Fruit fly (Drosophila melanogaster) whole organism, embryonic: ENCODE results near the gene CG9674.
A peak's percentile ranks its signal among the peaks of the same experiment; 100 is the strongest.

Experiments
- CG12071 ChIP-seq: fragments of 200-800 bp; sonication (Bioruptor generic); optimal IDR thresholded peaks from 3 replicates; lab custom pipeline; 2018; ENCODE audit warnings: missing biosample characterization, mild to moderate bottlenecking, missing genetic modification characterization
- CG1233 ChIP-seq: fragments of 200-800 bp; sonication (Bioruptor generic); optimal IDR thresholded peaks from 4 replicates; lab custom pipeline; 2018; ENCODE audit warnings: missing biosample characterization, mild to moderate bottlenecking, missing genetic modification characterization
- CG13296 ChIP-seq: fragments of 200-800 bp; sonication (Bioruptor generic); optimal IDR thresholded peaks from 3 replicates; lab custom pipeline; 2018; ENCODE audit warnings: missing biosample characterization, mild to moderate bottlenecking, missing genetic modification characterization
- CG13624 ChIP-seq: fragments of 200-800 bp; sonication (Bioruptor generic); optimal IDR thresholded peaks from 2 replicates; lab custom pipeline; 2016; ENCODE audit warnings: missing biosample characterization, missing genetic modification characterization
- CG15269 ChIP-seq: fragments of 200-800 bp; sonication (Bioruptor generic); optimal IDR thresholded peaks from 2 replicates; lab custom pipeline; 2018; ENCODE audit warnings: missing biosample characterization, mild to moderate bottlenecking, missing genetic modification characterization, moderate library complexity
- CG15696 ChIP-seq: fragments of 200-800 bp; sonication (Bioruptor generic); optimal IDR thresholded peaks from 2 replicates; lab custom pipeline; 2019; ENCODE audit warnings: missing biosample characterization, mild to moderate bottlenecking, missing genetic modification characterization, moderate library complexity
- CG1647 ChIP-seq: fragments of 200-800 bp; sonication (Bioruptor generic); optimal IDR thresholded peaks from 3 replicates; lab custom pipeline; 2016; ENCODE audit warnings: missing biosample characterization, missing genetic modification characterization
- CG17361 ChIP-seq: fragments of 200-800 bp; sonication (Bioruptor generic); IDR thresholded peaks from 3 replicates; pipeline ENCODE4 v1.3.6; 2022; ENCODE audit warnings: missing biosample characterization, missing genetic modification characterization
- CG17912 ChIP-seq: fragments of 200-800 bp; sonication (Bioruptor generic); optimal IDR thresholded peaks from 2 replicates; lab custom pipeline; 2018; ENCODE audit warnings: missing biosample characterization, mild to moderate bottlenecking, missing genetic modification characterization
- CG18011 ChIP-seq: fragments of 200-800 bp; sonication (Bioruptor generic); optimal IDR thresholded peaks from 2 replicates; lab custom pipeline; 2017; ENCODE audit warnings: missing biosample characterization, missing genetic modification characterization, mild to moderate bottlenecking, moderate library complexity, missing genotype
- CG2889 ChIP-seq: fragments of 200-800 bp; sonication (Bioruptor generic); IDR thresholded peaks from 3 replicates; pipeline ENCODE4 v1.3.6; 2022; ENCODE audit warnings: missing biosample characterization, missing genetic modification characterization
- CG30020 ChIP-seq: fragments of 200-800 bp; optimal IDR thresholded peaks from 2 replicates; lab custom pipeline; 2019; ENCODE audit warnings: missing biosample characterization, mild to moderate bottlenecking, missing genetic modification characterization, moderate library complexity
- CG34224 ChIP-seq: fragments of 200-800 bp; sonication (Bioruptor generic); IDR thresholded peaks from 3 replicates; pipeline ENCODE4 v1.3.6; 2022; ENCODE audit warnings: missing biosample characterization, missing genetic modification characterization; ENCODE audit not compliant: partially characterized antibody
- CG34376 ChIP-seq: fragments of 200-800 bp; sonication (Bioruptor generic); optimal IDR thresholded peaks from 2 replicates; lab custom pipeline; 2018; ENCODE audit warnings: missing biosample characterization, mild to moderate bottlenecking, missing genetic modification characterization
- CG42726 ChIP-seq: fragments of 200-800 bp; sonication (Bioruptor generic); IDR thresholded peaks from 2 replicates; pipeline ENCODE4 v1.3.6; 2022; ENCODE audit warnings: missing biosample characterization, missing genetic modification characterization; ENCODE audit not compliant: partially characterized antibody
- CG4282 ChIP-seq: fragments of 200-800 bp; sonication (Bioruptor generic); optimal IDR thresholded peaks from 2 replicates; lab custom pipeline; 2016; ENCODE audit warnings: missing biosample characterization, missing genetic modification characterization
- CG4854 ChIP-seq: fragments of 200-800 bp; sonication (Bioruptor generic); optimal IDR thresholded peaks from 2 replicates; lab custom pipeline; 2016; ENCODE audit warnings: missing biosample characterization, missing genetic modification characterization, inconsistent platforms
- CG7357 ChIP-seq: fragments of 200-800 bp; sonication (Bioruptor generic); IDR thresholded peaks from 3 replicates; pipeline ENCODE4 v1.3.6; 2022; ENCODE audit warnings: missing biosample characterization, missing genetic modification characterization
- CG7839 ChIP-seq: fragments of 200-800 bp; sonication (Bioruptor generic); optimal IDR thresholded peaks from 3 replicates; lab custom pipeline; 2018; ENCODE audit warnings: missing biosample characterization, mild to moderate bottlenecking, missing genetic modification characterization, moderate library complexity
- CG9817 ChIP-seq: fragments of 200-800 bp; sonication (Bioruptor generic); optimal IDR thresholded peaks from 2 replicates; lab custom pipeline; 2018; ENCODE audit warnings: missing biosample characterization, mild to moderate bottlenecking, missing genetic modification characterization, moderate library complexity
- Dll ChIP-seq: fragments of 200-800 bp; sonication (Bioruptor generic); IDR thresholded peaks from 4 replicates; pipeline ENCODE4 v1.3.6; 2022; ENCODE audit warnings: missing biosample characterization, missing genetic modification characterization; ENCODE audit not compliant: partially characterized antibody
- Fer3 ChIP-seq: fragments of 200-800 bp; sonication (Bioruptor generic); optimal IDR thresholded peaks from 2 replicates; lab custom pipeline; 2018; ENCODE audit warnings: missing biosample characterization, mild to moderate bottlenecking, missing genetic modification characterization, moderate library complexity
- HLH3B ChIP-seq: fragments of 200-800 bp; sonication (Bioruptor generic); IDR thresholded peaks from 2 replicates; pipeline ENCODE4 v1.3.6; 2022; ENCODE audit warnings: missing biosample characterization, missing genetic modification characterization
- Hmx ChIP-seq: fragments of 200-800 bp; sonication (Bioruptor generic); optimal IDR thresholded peaks from 2 replicates; lab custom pipeline; 2016; ENCODE audit warnings: missing biosample characterization, missing genetic modification characterization
- Hr39 ChIP-seq: fragments of >200 bp; optimal IDR thresholded peaks from 2 replicates; lab custom pipeline; 2017
- MTF-1 ChIP-seq: fragments of 200-800 bp; sonication (Bioruptor generic); optimal IDR thresholded peaks from 2 replicates; lab custom pipeline; 2018; ENCODE audit warnings: missing biosample characterization, mild to moderate bottlenecking, missing genetic modification characterization, borderline replicate concordance
- Max ChIP-seq: fragments of 200-800 bp; sonication (Bioruptor generic); optimal IDR thresholded peaks from 2 replicates; lab custom pipeline; 2016; ENCODE audit warnings: missing biosample characterization, mild to moderate bottlenecking, missing genetic modification characterization
- NK7.1 ChIP-seq: fragments of 200-800 bp; sonication (Bioruptor generic); optimal IDR thresholded peaks from 3 replicates; lab custom pipeline; 2016; ENCODE audit warnings: missing biosample characterization, missing genetic modification characterization
- Sin3A ChIP-seq: fragments of >200 bp; optimal IDR thresholded peaks from 2 replicates; lab custom pipeline; 2018
- Taf1 ChIP-seq: fragments of 200-800 bp; sonication (Bioruptor generic); IDR thresholded peaks from 2 replicates; pipeline ENCODE4 v1.3.6; 2022; ENCODE audit warnings: missing biosample characterization, missing genetic modification characterization
- YL-1 ChIP-seq: fragments of 200-800 bp; sonication (Bioruptor generic); optimal IDR thresholded peaks from 3 replicates; lab custom pipeline; 2017; ENCODE audit warnings: missing biosample characterization, mild to moderate bottlenecking, missing genetic modification characterization
- bbx ChIP-seq: fragments of 200-800 bp; sonication (Bioruptor generic); IDR thresholded peaks from 2 replicates; pipeline ENCODE4 v1.3.6; 2022; ENCODE audit warnings: missing biosample characterization, missing genetic modification characterization; ENCODE audit not compliant: partially characterized antibody
- bcd ChIP-seq: fragments of 200-800 bp; sonication (Bioruptor generic); optimal IDR thresholded peaks from 2 replicates; lab custom pipeline; 2017; ENCODE audit warnings: missing biosample characterization, mild to moderate bottlenecking, missing genetic modification characterization
- bowl ChIP-seq: fragments of 200-800 bp; sonication (Bioruptor generic); IDR thresholded peaks from 2 replicates; pipeline ENCODE4 v1.3.6; 2022; ENCODE audit warnings: missing biosample characterization, missing genetic modification characterization
- br ChIP-seq: fragments of >200 bp; optimal IDR thresholded peaks from 2 replicates; lab custom pipeline; 2017
- bsh ChIP-seq, 2 experiments: fragments of 200-800 bp; sonication (Bioruptor generic); optimal IDR thresholded peaks; 2 replicates each; lab custom pipeline; 2017 to 2018; ENCODE audit warnings: mild to moderate bottlenecking in 2 of 2, missing biosample characterization in 2 of 2, missing genetic modification characterization in 2 of 2, moderate library complexity in 1 of 2
- cato ChIP-seq: fragments of 200-800 bp; sonication (Bioruptor generic); optimal IDR thresholded peaks from 2 replicates; lab custom pipeline; 2016; ENCODE audit warnings: missing biosample characterization, missing genetic modification characterization, borderline replicate concordance
- chn ChIP-seq: fragments of 200-800 bp; sonication (Bioruptor generic); optimal IDR thresholded peaks from 2 replicates; lab custom pipeline; 2016; ENCODE audit warnings: missing biosample characterization, missing genetic modification characterization
- crp ChIP-seq, 2 experiments: fragments of 200-800 bp; sonication (Bioruptor generic); optimal IDR thresholded peaks; 2 replicates in 1 of 2; 3 replicates in 1 of 2; lab custom pipeline; 2017; ENCODE audit warnings: missing biosample characterization in 2 of 2, missing genetic modification characterization in 2 of 2, mild to moderate bottlenecking in 1 of 2, moderate library complexity in 1 of 2
- dati ChIP-seq: fragments of 200-800 bp; sonication (Bioruptor generic); IDR thresholded peaks from 2 replicates; pipeline ENCODE4 v1.3.6; 2022; ENCODE audit warnings: missing biosample characterization, missing genetic modification characterization
- dmrt99B ChIP-seq: fragments of 200-800 bp; sonication (Bioruptor generic); optimal IDR thresholded peaks from 2 replicates; lab custom pipeline; 2018; ENCODE audit warnings: missing biosample characterization, mild to moderate bottlenecking, missing genetic modification characterization, moderate library complexity
- exex ChIP-seq: fragments of 200-800 bp; sonication (Bioruptor generic); optimal IDR thresholded peaks from 4 replicates; lab custom pipeline; 2018; ENCODE audit warnings: missing biosample characterization, mild to moderate bottlenecking, missing genetic modification characterization, moderate library complexity
- fd96Cb ChIP-seq: fragments of 200-800 bp; sonication (Bioruptor generic); optimal IDR thresholded peaks from 2 replicates; lab custom pipeline; 2018; ENCODE audit warnings: missing biosample characterization, mild to moderate bottlenecking, missing genetic modification characterization, moderate library complexity
- insv ChIP-seq, 2 experiments: fragments of 200-800 bp; sonication (Bioruptor generic); optimal IDR thresholded peaks; 3 replicates each; lab custom pipeline; 2016 to 2018; ENCODE audit warnings: missing biosample characterization in 2 of 2, missing genetic modification characterization in 2 of 2
- kay ChIP-seq: fragments of 200-800 bp; sonication (Bioruptor generic); optimal IDR thresholded peaks from 2 replicates; lab custom pipeline; 2016; ENCODE audit warnings: missing biosample characterization, missing genetic modification characterization
- lbe ChIP-seq: fragments of 200-800 bp; sonication (Bioruptor generic); optimal IDR thresholded peaks from 2 replicates; lab custom pipeline; 2016; ENCODE audit warnings: missing biosample characterization, mild to moderate bottlenecking, missing genetic modification characterization
- oc ChIP-seq: fragments of 200-800 bp; sonication (Bioruptor generic); optimal IDR thresholded peaks from 2 replicates; lab custom pipeline; 2018; ENCODE audit warnings: missing biosample characterization, mild to moderate bottlenecking, missing genetic modification characterization, moderate library complexity
- schlank ChIP-seq: fragments of 200-800 bp; sonication (Bioruptor generic); optimal IDR thresholded peaks from 2 replicates; lab custom pipeline; 2018; ENCODE audit warnings: missing biosample characterization, mild to moderate bottlenecking, missing genetic modification characterization
- ttk ChIP-seq: fragments of 200-800 bp; sonication (Bioruptor generic); IDR thresholded peaks from 2 replicates; pipeline ENCODE4 v2.1.2; 2022; ENCODE audit warnings: missing biosample characterization, missing genetic modification characterization
- unpg ChIP-seq: fragments of 200-800 bp; sonication (Bioruptor generic); optimal IDR thresholded peaks from 3 replicates; lab custom pipeline; 2018; ENCODE audit warnings: missing biosample characterization, mild to moderate bottlenecking, missing genetic modification characterization, moderate library complexity
- zen2 ChIP-seq: fragments of 200-800 bp; sonication (Bioruptor generic); IDR thresholded peaks from 3 replicates; pipeline ENCODE4 v1.3.6; 2022; ENCODE audit warnings: missing biosample characterization, missing genetic modification characterization; ENCODE audit not compliant: partially characterized antibody
- zf30C ChIP-seq: fragments of 200-800 bp; sonication (Bioruptor generic); optimal IDR thresholded peaks from 3 replicates; lab custom pipeline; 2018; ENCODE audit warnings: missing biosample characterization, mild to moderate bottlenecking, missing genetic modification characterization

The CG9674 gene

dm6 chr3L:16749726-16750125 lies 57.8 kb downstream of the CG9674 start (continued):
- no peak for TF ChIP-seq CG4282 (GFP tag; lab: Kevin White, UChicago)
- TF ChIP-seq YL-1 (GFP tag; lab: Kevin White, UChicago) = no peak
- no peak for TF ChIP-seq CG17912 (GFP tag; lab: Kevin White, UChicago)
- no peak for TF ChIP-seq cato (GFP tag; lab: Kevin White, UChicago)
- TF ChIP-seq CG15269 = no peak
- no peak for TF ChIP-seq Hmx (GFP tag; lab: Kevin White, UChicago)
- TF ChIP-seq ttk (GFP tag; lab: Robert Waterston, UW) = no peak
- TF ChIP-seq CG7357 = no peak
- TF ChIP-seq CG17361 = peak; percentile 72
- TF ChIP-seq CG18011 (GFP tag; lab: Kevin White, UChicago) = no peak
- TF ChIP-seq NK7.1 = no peak
- no peak for TF ChIP-seq bowl (GFP tag; lab: Robert Waterston, UW)
- TF ChIP-seq CG4854 (GFP tag; lab: Kevin White, UChicago) = no peak
- peak; percentile 20 for TF ChIP-seq zf30C
- TF ChIP-seq CG7839 (tag; lab: Kevin White, UChicago) = peak; percentile 55
- TF ChIP-seq Taf1 (GFP tag; lab: Robert Waterston, UW) = no peak
- peak; percentile 2 for TF ChIP-seq CG1233 (GFP tag; lab: Kevin White, UChicago)
- no peak for TF ChIP-seq Fer3 (tag; lab: Kevin White, UChicago)
- TF ChIP-seq bsh (GFP tag; optimal IDR thresholded peaks at IDR 0.05; lab: Kevin White, UChicago) = peak; percentile 26 to 43
- TF ChIP-seq CG15696 (tag; lab: Kevin White, UChicago) = peak; percentile 54
- no peak for TF ChIP-seq bcd (GFP tag; lab: Kevin White, UChicago)
- no peak for TF ChIP-seq HLH3B (GFP tag; lab: Robert Waterston, UW)
- TF ChIP-seq CG9817 (tag; lab: Kevin White, UChicago) = no peak
- no peak for TF ChIP-seq dati (GFP tag; lab: Robert Waterston, UW)
- TF ChIP-seq CG12071 (GFP tag; lab: Kevin White, UChicago) = no peak
- no peak for TF ChIP-seq chn (GFP tag; lab: Kevin White, UChicago)
- TF ChIP-seq Sin3A (lab: Kevin White, UChicago) = no peak
- TF ChIP-seq CG34376 (GFP tag; lab: Kevin White, UChicago) = no peak
- no peak for TF ChIP-seq Max
- TF ChIP-seq CG1647 = no peak
- TF ChIP-seq Hr39 = no peak
- no peak for TF ChIP-seq bbx
- no peak for TF ChIP-seq insv (GFP tag; optimal IDR thresholded peaks at IDR 0.05; lab: Kevin White, UChicago)
- peak; percentile 31 for TF ChIP-seq fd96Cb (tag; lab: Kevin White, UChicago)
- no peak for TF ChIP-seq Dll (GFP tag; lab: Robert Waterston, UW)
- TF ChIP-seq unpg (GFP tag; lab: Kevin White, UChicago) = peak; percentile 18
- no peak for TF ChIP-seq CG30020 (tag; lab: Kevin White, UChicago)
- TF ChIP-seq dmrt99B = peak; percentile 60
- no peak for TF ChIP-seq CG34224 (GFP tag; lab: Robert Waterston, UW)
- no peak for TF ChIP-seq MTF-1 (GFP tag; lab: Kevin White, UChicago)
- TF ChIP-seq zen2 = no peak
- no peak for TF ChIP-seq exex (tag; lab: Kevin White, UChicago)
- no peak for TF ChIP-seq CG2889 (GFP tag; lab: Robert Waterston, UW)
- TF ChIP-seq lbe = no peak
- TF ChIP-seq schlank (tag; lab: Kevin White, UChicago) = no peak
- TF ChIP-seq br (lab: Kevin White, UChicago) = no peak
- TF ChIP-seq CG13296 (GFP tag; lab: Kevin White, UChicago) = no peak
- TF ChIP-seq crp (GFP tag; optimal IDR thresholded peaks at IDR 0.05; lab: Kevin White, UChicago) = no peak
- no peak for TF ChIP-seq CG13624 (GFP tag; lab: Kevin White, UChicago)
- TF ChIP-seq oc (tag; lab: Kevin White, UChicago) = no peak
- no peak for TF ChIP-seq kay
- TF ChIP-seq CG42726 (GFP tag; lab: Robert Waterston, UW) = no peak
